Fruit fly (Drosophila melanogaster): Measurements from ENCODE around the gene CG15239.
A peak's percentile ranks its signal among the peaks of the same experiment; 100 is the strongest.

CG15239 gene

dm6 chrX:3862319-3862919, 21.5 kb upstream of the CG15239 start (continued):
- TF ChIP-seq tx (GFP tag; optimal IDR thresholded peaks at IDR 0.05) (peak; percentile 27), Sin3A (optimal IDR thresholded peaks at IDR 0.05) (peak; percentile 16), Scr (GFP tag; IDR thresholded peaks at IDR 0.05; ENCODE audit: partially characterized antibody) (no peak), fd102C (GFP tag; optimal IDR thresholded peaks at IDR 0.05) (no peak), ken (GFP tag; IDR thresholded peaks at IDR 0.05) (no peak), CG13624 (GFP tag; optimal IDR thresholded peaks at IDR 0.05) (peak; percentile 73), CG1529 (GFP tag; optimal IDR thresholded peaks at IDR 0.05) (no peak), CG8944 (GFP tag; optimal IDR thresholded peaks at IDR 0.05) (peak; percentile 2), Awh (GFP tag; IDR thresholded peaks at IDR 0.05) (no peak), CG8281 (tag; optimal IDR thresholded peaks at IDR 0.05) (no peak), NC2β (GFP tag; optimal IDR thresholded peaks at IDR 0.05) (no peak), al (GFP tag; IDR thresholded peaks at IDR 0.05) (no peak), CG11398 (GFP tag; optimal IDR thresholded peaks at IDR 0.05) (no peak), CG7928 (GFP tag; optimal IDR thresholded peaks at IDR 0.05) (peak; percentile 72), CHES-1-like (GFP tag; optimal IDR thresholded peaks at IDR 0.05) (peak; percentile 24), br (optimal IDR thresholded peaks at IDR 0.05) (no peak), Ada2b (GFP tag; IDR thresholded peaks at IDR 0.05) (no peak), CG3726 (GFP tag; IDR thresholded peaks at IDR 0.05) (no peak), YL-1 (GFP tag; optimal IDR thresholded peaks at IDR 0.05) (peak; percentile 51), Sox102F (GFP tag; optimal IDR thresholded peaks at IDR 0.05) (no peak), CG1233 (GFP tag; optimal IDR thresholded peaks at IDR 0.05) (no peak), CG12744 (GFP tag; optimal IDR thresholded peaks at IDR 0.05) (no peak), Hr3 (GFP tag; optimal IDR thresholded peaks at IDR 0.05) (peak; percentile 23), CG18599 (GFP tag; optimal IDR thresholded peaks at IDR 0.05) (no peak), ERR (GFP tag; optimal IDR thresholded peaks at IDR 0.05) (no peak), CG1603 (tag; optimal IDR thresholded peaks at IDR 0.05) (peak; percentile 55), chif (GFP tag; optimal IDR thresholded peaks at IDR 0.05) (peak in 1 of 2 experiments; percentile 13), CG4282 (GFP tag; optimal IDR thresholded peaks at IDR 0.05) (no peak), bowl (GFP tag; IDR thresholded peaks at IDR 0.05) (no peak), CG14050 (GFP tag; IDR thresholded peaks at IDR 0.05) (no peak), CG34422 (GFP tag; IDR thresholded peaks at IDR 0.05) (no peak), cad (GFP tag; optimal IDR thresholded peaks at IDR 0.05) (no peak), MTF-1 (GFP tag; optimal IDR thresholded peaks at IDR 0.05; ENCODE audit: borderline replicate concordance) (no peak), gro (GFP tag; optimal IDR thresholded peaks at IDR 0.05) (no peak), CG11723 (GFP tag; optimal IDR thresholded peaks at IDR 0.05) (no peak), CG4820 (GFP tag; optimal IDR thresholded peaks at IDR 0.05) (no peak), danr (GFP tag; IDR thresholded peaks at IDR 0.05) (no peak), wek (GFP tag; optimal IDR thresholded peaks at IDR 0.05) (no peak), zfh2 (GFP tag; optimal IDR thresholded peaks at IDR 0.05) (peak; percentile 21), CG1792 (GFP tag; optimal IDR thresholded peaks at IDR 0.05) (no peak), CG9437 (GFP tag; optimal IDR thresholded peaks at IDR 0.05) (no peak), Ets65A (GFP tag) (peak; percentile 1), inv (GFP tag; IDR thresholded peaks at IDR 0.05; ENCODE audit: partially characterized antibody) (no peak), cwo (GFP tag; optimal IDR thresholded peaks at IDR 0.05) (no peak), Myb (GFP tag; optimal IDR thresholded peaks at IDR 0.05) (peak; percentile 51), rib (GFP tag; IDR thresholded peaks at IDR 0.05) (no peak), toy (GFP tag; IDR thresholded peaks at IDR 0.05) (no peak), B-H1 (GFP tag; IDR thresholded peaks at IDR 0.05) (no peak), ewg (GFP tag; optimal IDR thresholded peaks at IDR 0.05) (no peak), MESR4 (GFP tag; optimal IDR thresholded peaks at IDR 0.05) (peak; percentile 57), wdn (GFP tag; IDR thresholded peaks at IDR 0.05) (no peak), CG15011 (GFP tag; optimal IDR thresholded peaks at IDR 0.05) (no peak)
